Fruit fly (Drosophila melanogaster) whole organism, embryonic: Measurements from ENCODE around the gene PNKP.

Experiments used
- Aef1 ChIP-seq: fragments of 200-800 bp; sonication (Bioruptor generic); IDR thresholded peaks from 3 replicates; pipeline ENCODE4 v1.3.6; 2022; ENCODE audit warnings: missing biosample characterization, missing genetic modification characterization
- Atf-2 ChIP-seq: fragments of 200-800 bp; sonication (Bioruptor generic); optimal IDR thresholded peaks from 2 replicates; lab custom pipeline; 2016; ENCODE audit warnings: missing biosample characterization, missing genetic modification characterization
- CG10654 ChIP-seq: fragments of 200-800 bp; sonication (Bioruptor generic); optimal IDR thresholded peaks from 2 replicates; lab custom pipeline; 2016; ENCODE audit warnings: missing biosample characterization, missing genetic modification characterization
- CG10959 ChIP-seq: fragments of 200-800 bp; sonication (Bioruptor generic); IDR thresholded peaks from 2 replicates; pipeline ENCODE4 v1.3.6; 2022; ENCODE audit warnings: missing biosample characterization, missing genetic modification characterization
- CG11723 ChIP-seq: fragments of 200-800 bp; sonication (Bioruptor generic); optimal IDR thresholded peaks from 2 replicates; lab custom pipeline; 2017; ENCODE audit warnings: missing biosample characterization, mild to moderate bottlenecking, missing genetic modification characterization
- CG12155 ChIP-seq: fragments of 200-800 bp; sonication (Bioruptor generic); optimal IDR thresholded peaks from 3 replicates; lab custom pipeline; 2016; ENCODE audit warnings: missing biosample characterization, missing genetic modification characterization
- CG14014 ChIP-seq: fragments of 200-800 bp; sonication (Bioruptor generic); IDR thresholded peaks from 2 replicates; pipeline ENCODE4 v1.3.6; 2022; ENCODE audit warnings: missing biosample characterization, missing genetic modification characterization
- CG15479 ChIP-seq: fragments of 200-800 bp; sonication (Bioruptor generic); optimal IDR thresholded peaks from 3 replicates; lab custom pipeline; 2019; ENCODE audit warnings: missing biosample characterization, mild to moderate bottlenecking, missing genetic modification characterization, moderate library complexity
- CG16863 ChIP-seq: fragments of 200-800 bp; sonication (Bioruptor generic); optimal IDR thresholded peaks from 3 replicates; lab custom pipeline; 2016; ENCODE audit warnings: missing biosample characterization, missing genetic modification characterization
- CG17829 ChIP-seq: fragments of 200-800 bp; optimal IDR thresholded peaks from 2 replicates; lab custom pipeline; 2019; ENCODE audit warnings: missing biosample characterization, mild to moderate bottlenecking, missing genetic modification characterization, moderate library complexity
- CG34224 ChIP-seq: fragments of 200-800 bp; sonication (Bioruptor generic); IDR thresholded peaks from 3 replicates; pipeline ENCODE4 v1.3.6; 2022; ENCODE audit warnings: missing biosample characterization, missing genetic modification characterization; ENCODE audit not compliant: partially characterized antibody
- CG4328 ChIP-seq: fragments of 200-800 bp; sonication (Bioruptor generic); optimal IDR thresholded peaks from 3 replicates; lab custom pipeline; 2017; ENCODE audit warnings: missing biosample characterization, missing genetic modification reagents, missing genetic modification characterization
- CG4404 ChIP-seq: fragments of 200-800 bp; sonication (Bioruptor generic); IDR thresholded peaks from 2 replicates; pipeline ENCODE4 v1.3.6; 2022; ENCODE audit warnings: missing biosample characterization, missing genetic modification characterization
- CG4424 ChIP-seq: fragments of 200-800 bp; sonication (Bioruptor generic); optimal IDR thresholded peaks from 3 replicates; lab custom pipeline; 2016; ENCODE audit warnings: missing biosample characterization, missing genetic modification characterization
- CG4854 ChIP-seq: fragments of 200-800 bp; sonication (Bioruptor generic); optimal IDR thresholded peaks from 2 replicates; lab custom pipeline; 2016; ENCODE audit warnings: missing biosample characterization, missing genetic modification characterization, inconsistent platforms
- CG6791 ChIP-seq: fragments of 200-800 bp; sonication (Bioruptor generic); IDR thresholded peaks from 3 replicates; pipeline ENCODE4 v1.3.6; 2022; ENCODE audit warnings: missing biosample characterization, missing genetic modification characterization; ENCODE audit not compliant: partially characterized antibody
- CG9932 ChIP-seq: fragments of 200-800 bp; sonication (Bioruptor generic); IDR thresholded peaks from 2 replicates; pipeline ENCODE4 v1.3.6; 2022; ENCODE audit warnings: missing biosample characterization, missing genetic modification characterization
- D ChIP-seq, 2 experiments: fragments of 200-800 bp in 1 of 2; fragments of >200 bp in 1 of 2; sonication (Bioruptor generic) in 1 of 2; optimal IDR thresholded peaks; 2 replicates in 1 of 2; 3 replicates in 1 of 2; lab custom pipeline; 2017; ENCODE audit warnings: mild to moderate bottlenecking in 1 of 2, missing biosample characterization in 1 of 2, missing genetic modification characterization in 1 of 2, missing genetic modification reagents in 1 of 2
- Dbx ChIP-seq: fragments of 200-800 bp; sonication (Bioruptor generic); IDR thresholded peaks from 3 replicates; pipeline ENCODE4 v1.3.6; 2022; ENCODE audit warnings: missing biosample characterization, missing genetic modification characterization
- Ets65A ChIP-seq: fragments of 200-800 bp; sonication (Bioruptor generic); peaks from one replicate; lab custom pipeline; 2016; ENCODE audit warnings: missing biosample characterization, missing genetic modification characterization
- Fer3 ChIP-seq: fragments of 200-800 bp; sonication (Bioruptor generic); optimal IDR thresholded peaks from 2 replicates; lab custom pipeline; 2018; ENCODE audit warnings: missing biosample characterization, mild to moderate bottlenecking, missing genetic modification characterization, moderate library complexity
- HLH3B ChIP-seq: fragments of 200-800 bp; sonication (Bioruptor generic); IDR thresholded peaks from 2 replicates; pipeline ENCODE4 v1.3.6; 2022; ENCODE audit warnings: missing biosample characterization, missing genetic modification characterization
- HmgZ ChIP-seq: fragments of 200-800 bp; sonication (Bioruptor generic); optimal IDR thresholded peaks from 2 replicates; lab custom pipeline; 2018; ENCODE audit warnings: missing biosample characterization, mild to moderate bottlenecking, missing genetic modification characterization
- MBD-R2 ChIP-seq: fragments of 200-800 bp; sonication (Bioruptor generic); IDR thresholded peaks from 2 replicates; pipeline ENCODE4 v1.3.6; 2022; ENCODE audit warnings: missing biosample characterization, missing genetic modification characterization
- MESR4 ChIP-seq: fragments of 200-800 bp; sonication (Bioruptor generic); optimal IDR thresholded peaks from 2 replicates; lab custom pipeline; 2018; ENCODE audit warnings: missing biosample characterization, mild to moderate bottlenecking, missing genetic modification characterization, moderate library complexity
- Myb ChIP-seq: fragments of 200-800 bp; sonication (Bioruptor generic); optimal IDR thresholded peaks from 2 replicates; lab custom pipeline; 2016; ENCODE audit warnings: missing biosample characterization, missing genetic modification characterization
- NC2β ChIP-seq: fragments of 200-800 bp; sonication (Bioruptor generic); optimal IDR thresholded peaks from 2 replicates; lab custom pipeline; 2016; ENCODE audit warnings: missing biosample characterization, missing genetic modification characterization
- Nf-YB ChIP-seq: fragments of 200-800 bp; sonication (Bioruptor generic); optimal IDR thresholded peaks from 3 replicates; lab custom pipeline; 2019; ENCODE audit warnings: missing biosample characterization, mild to moderate bottlenecking, missing genetic modification characterization, moderate library complexity
- Ravus ChIP-seq: fragments of 200-800 bp; sonication (Bioruptor generic); IDR thresholded peaks from 2 replicates; pipeline ENCODE4 v1.3.6; 2022; ENCODE audit warnings: missing biosample characterization, missing genetic modification characterization
- Side ChIP-seq: fragments of 200-800 bp; sonication (Bioruptor generic); optimal IDR thresholded peaks from 2 replicates; lab custom pipeline; 2016; ENCODE audit warnings: missing biosample characterization, missing genetic modification characterization
- Ssrp ChIP-seq: fragments of 200-800 bp; sonication (Bioruptor generic); optimal IDR thresholded peaks from 2 replicates; lab custom pipeline; 2018; ENCODE audit warnings: missing biosample characterization, mild to moderate bottlenecking, missing genetic modification characterization, moderate library complexity
- aop ChIP-seq: fragments of 200-800 bp; sonication (Bioruptor generic); IDR thresholded peaks from 2 replicates; pipeline ENCODE4 v1.3.6; 2022; ENCODE audit warnings: missing biosample characterization, missing genetic modification characterization
- bcd ChIP-seq: fragments of 200-800 bp; sonication (Bioruptor generic); optimal IDR thresholded peaks from 2 replicates; lab custom pipeline; 2017; ENCODE audit warnings: missing biosample characterization, mild to moderate bottlenecking, missing genetic modification characterization
- gro ChIP-seq: fragments of 200-800 bp; sonication (Bioruptor generic); optimal IDR thresholded peaks from 2 replicates; lab custom pipeline; 2016; ENCODE audit warnings: missing biosample characterization, missing genetic modification characterization
- ind ChIP-seq: fragments of 200-800 bp; sonication (Bioruptor generic); optimal IDR thresholded peaks from 3 replicates; lab custom pipeline; 2016; ENCODE audit warnings: missing biosample characterization, missing genetic modification characterization
- kni ChIP-seq: fragments of 200-800 bp; sonication (Bioruptor generic); optimal IDR thresholded peaks from 3 replicates; lab custom pipeline; 2017; ENCODE audit warnings: mild to moderate bottlenecking, missing biosample characterization, missing genetic modification reagents, missing genetic modification characterization
- knrl ChIP-seq: fragments of 200-800 bp; sonication (Bioruptor generic); IDR thresholded peaks from 3 replicates; pipeline ENCODE4 v1.3.6; 2022; ENCODE audit warnings: missing biosample characterization, missing genetic modification characterization; ENCODE audit not compliant: partially characterized antibody
- lilli ChIP-seq: fragments of 200-800 bp; sonication (Bioruptor generic); optimal IDR thresholded peaks from 3 replicates; lab custom pipeline; 2016; ENCODE audit warnings: missing biosample characterization, missing genetic modification characterization
- pb ChIP-seq: fragments of 200-800 bp; sonication (Bioruptor generic); optimal IDR thresholded peaks from 3 replicates; lab custom pipeline; 2016; ENCODE audit warnings: missing biosample characterization, missing genetic modification characterization
- pzg ChIP-seq: fragments of 200-800 bp; sonication (Bioruptor generic); optimal IDR thresholded peaks from 3 replicates; lab custom pipeline; 2018; ENCODE audit warnings: missing biosample characterization, mild to moderate bottlenecking, missing genetic modification characterization, moderate library complexity
- ranshi ChIP-seq: fragments of 200-800 bp; sonication (Bioruptor generic); IDR thresholded peaks from 2 replicates; pipeline ENCODE4 v1.3.6; 2022; ENCODE audit warnings: missing biosample characterization, missing genetic modification characterization
- repo ChIP-seq: fragments of 200-800 bp; sonication (Bioruptor generic); optimal IDR thresholded peaks from 2 replicates; lab custom pipeline; 2016; ENCODE audit warnings: missing biosample characterization, missing genetic modification characterization
- sd ChIP-seq: fragments of 200-800 bp; sonication (Bioruptor generic); optimal IDR thresholded peaks from 3 replicates; lab custom pipeline; 2018; ENCODE audit warnings: missing biosample characterization, mild to moderate bottlenecking, missing genetic modification characterization, moderate library complexity
- sisA ChIP-seq: fragments of 200-800 bp; sonication (Bioruptor generic); IDR thresholded peaks from 2 replicates; pipeline ENCODE4 v1.3.6; 2022; ENCODE audit warnings: missing biosample characterization, missing genetic modification characterization
- slbo ChIP-seq: fragments of 200-800 bp; sonication (Bioruptor generic); IDR thresholded peaks from 2 replicates; pipeline ENCODE4 v1.3.6; 2022; ENCODE audit warnings: missing biosample characterization, missing genetic modification characterization
- sug ChIP-seq: fragments of 200-800 bp; optimal IDR thresholded peaks from 2 replicates; lab custom pipeline; 2019; ENCODE audit warnings: missing biosample characterization, mild to moderate bottlenecking, missing genetic modification characterization, moderate library complexity
- tgo ChIP-seq: fragments of 200-800 bp; sonication (Bioruptor generic); IDR thresholded peaks from 3 replicates; pipeline ENCODE4 v1.3.6; 2022; ENCODE audit warnings: missing biosample characterization, missing genetic modification characterization
- tna ChIP-seq: fragments of 200-800 bp; sonication (Bioruptor generic); IDR thresholded peaks from 2 replicates; pipeline ENCODE4 v1.3.6; 2022; ENCODE audit warnings: missing biosample characterization, missing genetic modification characterization; ENCODE audit not compliant: partially characterized antibody
- usp ChIP-seq: fragments of >200 bp; optimal IDR thresholded peaks from 2 replicates; lab custom pipeline; 2017; ENCODE audit warnings: missing biosample characterization, missing genetic modification characterization
- wek ChIP-seq: fragments of 200-800 bp; sonication (Bioruptor generic); optimal IDR thresholded peaks from 3 replicates; lab custom pipeline; 2018; ENCODE audit warnings: missing biosample characterization, mild to moderate bottlenecking, missing genetic modification characterization, moderate library complexity
- zen ChIP-seq: fragments of 200-800 bp; sonication (Bioruptor generic); optimal IDR thresholded peaks from 3 replicates; lab custom pipeline; 2018; ENCODE audit warnings: missing biosample characterization, mild to moderate bottlenecking, missing genetic modification characterization, moderate library complexity

Gene PNKP

DNA sequence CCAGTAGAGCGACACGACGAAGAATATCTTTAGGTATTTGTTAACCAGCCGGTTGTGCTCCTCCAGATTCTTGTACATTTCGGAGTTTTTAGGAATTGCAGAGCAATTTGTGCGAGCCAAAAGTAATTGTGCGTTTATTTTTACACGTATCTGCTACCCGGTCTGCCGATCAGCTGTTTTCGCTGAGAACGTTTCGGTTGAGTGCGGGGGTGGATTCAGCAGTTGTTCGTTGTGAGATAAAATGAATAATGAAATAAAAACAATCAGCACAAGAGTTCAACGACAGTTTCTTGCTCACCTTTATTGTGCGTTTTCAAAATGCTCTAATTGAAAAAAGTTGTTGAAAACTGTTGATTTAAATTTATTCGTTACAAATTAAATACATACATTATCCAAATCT, 39.5 kb downstream of the PNKP start, which contains the start of gene nac:
Gene nac (minus strand): TSS at position 176 of the 400 bp plus-strand sequence.
- TF ChIP-seq sug (tag; lab: Kevin White, UChicago), result peak; percentile 9
- no peak for TF ChIP-seq sisA
- no peak for TF ChIP-seq ranshi
- TF ChIP-seq tgo (GFP tag; lab: Robert Waterston, UW), result no peak
- TF ChIP-seq ind (GFP tag; lab: Kevin White, UChicago), result no peak
- TF ChIP-seq HmgZ (tag; lab: Kevin White, UChicago), result peak; percentile 41
- TF ChIP-seq Ets65A, result peak; percentile 11
- TF ChIP-seq MESR4, result peak; percentile 41
- TF ChIP-seq CG10959 (GFP tag; lab: Robert Waterston, UW), result no peak
- TF ChIP-seq Aef1 (GFP tag; lab: Robert Waterston, UW), result no peak
- peak; percentile 41 for TF ChIP-seq lilli
- TF ChIP-seq D (optimal IDR thresholded peaks at IDR 0.05; lab: Kevin White, UChicago), result no peak
- no peak for TF ChIP-seq D (GFP tag; optimal IDR thresholded peaks at IDR 0.05; lab: Kevin White, UChicago)
- TF ChIP-seq sd (tag; lab: Kevin White, UChicago), result no peak
- TF ChIP-seq pzg (GFP tag; lab: Kevin White, UChicago), result peak; percentile 9
- TF ChIP-seq CG14014 (GFP tag; lab: Robert Waterston, UW), result peak; percentile 34; the same call in 1 of the 2 replicates
- no peak for TF ChIP-seq CG12155 (GFP tag; lab: Kevin White, UChicago)
- no peak for TF ChIP-seq CG11723 (GFP tag; lab: Kevin White, UChicago)
- TF ChIP-seq NC2β, result no peak
- TF ChIP-seq knrl (GFP tag; lab: Robert Waterston, UW), result no peak
- TF ChIP-seq CG4424 (GFP tag; lab: Kevin White, UChicago), result no peak
- TF ChIP-seq CG10654 (GFP tag; lab: Kevin White, UChicago), result no peak
- no peak for TF ChIP-seq Myb (GFP tag; lab: Kevin White, UChicago)
- peak; percentile 79 for TF ChIP-seq MBD-R2 (GFP tag; lab: Robert Waterston, UW)
- no peak for TF ChIP-seq CG6791
- peak; percentile 19; the same call in 1 of the 2 replicates for TF ChIP-seq HLH3B
- TF ChIP-seq gro (GFP tag; lab: Kevin White, UChicago), result no peak
- no peak for TF ChIP-seq bcd (GFP tag; lab: Kevin White, UChicago)
- TF ChIP-seq CG17829 (tag; lab: Kevin White, UChicago), result no peak
- TF ChIP-seq aop (GFP tag; lab: Robert Waterston, UW), result no peak
- no peak for TF ChIP-seq wek
- no peak for TF ChIP-seq CG4404 (GFP tag; lab: Robert Waterston, UW)
- 0 out of 3 replicates have a peak, but pooled peaks have one; percentile 36 for TF ChIP-seq Dbx
- TF ChIP-seq Ravus (GFP tag; lab: Robert Waterston, UW), result no peak
- TF ChIP-seq Side, result no peak
- TF ChIP-seq usp, result no peak
- no peak for TF ChIP-seq tna
- TF ChIP-seq pb (GFP tag; lab: Kevin White, UChicago), result no peak
- peak; percentile 46; the same call in 1 of the 2 replicates for TF ChIP-seq slbo (GFP tag; lab: Robert Waterston, UW)
- no peak for TF ChIP-seq kni (GFP tag; lab: Kevin White, UChicago)
- TF ChIP-seq Fer3, result peak; percentile 3
- TF ChIP-seq CG4854 (GFP tag; lab: Kevin White, UChicago), result no peak
- peak; percentile 33 for TF ChIP-seq zen (tag; lab: Kevin White, UChicago)
- no peak for TF ChIP-seq CG16863 (GFP tag; lab: Kevin White, UChicago)
- TF ChIP-seq Ssrp (tag; lab: Kevin White, UChicago), result no peak
- no peak for TF ChIP-seq repo (GFP tag; lab: Kevin White, UChicago)
- TF ChIP-seq CG9932 (GFP tag; lab: Robert Waterston, UW), result peak; percentile 49
- TF ChIP-seq Nf-YB (GFP tag; lab: Kevin White, UChicago), result no peak
- TF ChIP-seq CG34224 (GFP tag; lab: Robert Waterston, UW), result no peak; the same call in 2 of the 3 replicates
- no peak for TF ChIP-seq Atf-2 (GFP tag; lab: Kevin White, UChicago)
- TF ChIP-seq CG15479 (GFP tag; lab: Kevin White, UChicago), result peak; percentile 19
- no peak for TF ChIP-seq CG4328 (GFP tag; lab: Kevin White, UChicago)
